Worm (Caenorhabditis elegans) whole organism, L2 larva: ENCODE results near the gene oac-4.

Experiments used
- F13H6.1 ChIP-seq: sonication (generic microtip); optimal IDR thresholded peaks from 2 replicates; lab custom pipeline; 2016; ENCODE audit warnings: missing genetic modification characterization, missing compliant biosample characterization
- R02D3.7 ChIP-seq: fragments of 150-350 bp; optimal IDR thresholded peaks from 2 replicates; lab custom pipeline; 2014; ENCODE audit warnings: missing biosample characterization, missing genetic modification characterization
- aly-2 ChIP-seq: fragments of 150-350 bp; optimal IDR thresholded peaks from 2 replicates; lab custom pipeline; 2014; ENCODE audit warnings: missing biosample characterization, missing genetic modification characterization
- ama-1 ChIP-seq: fragments of 150-350 bp; optimal IDR thresholded peaks from 2 replicates; lab custom pipeline; 2018; ENCODE audit warnings: inconsistent platforms
- ceh-82 ChIP-seq: fragments of 150-350 bp; optimal IDR thresholded peaks from 2 replicates; lab custom pipeline; 2014; ENCODE audit warnings: missing biosample characterization, missing genetic modification characterization
- nhr-21 ChIP-seq: fragments of 150-350 bp; optimal IDR thresholded peaks from 2 replicates; lab custom pipeline; 2014; ENCODE audit warnings: missing biosample characterization, missing genetic modification characterization
- nhr-23 ChIP-seq: fragments of 150-350 bp; optimal IDR thresholded peaks from 2 replicates; lab custom pipeline; 2014; ENCODE audit warnings: missing biosample characterization, missing genetic modification reagents, missing genetic modification characterization

- TF ChIP-seq nhr-21 (tag; lab: Kevin White, UChicago) (no peak), R02D3.7 (no peak), aly-2 (no peak), nhr-23 (tag; lab: Kevin White, UChicago) (no peak), ama-1 (lab: Kevin White, UChicago) (no peak), ceh-82 (no peak), F13H6.1 (tag; lab: Kevin White, UChicago) (no peak)
Observed at ce11 chrII:3878330-3878729, 42.5 kb upstream of the oac-4 start, which contains the start of gene srh-250.
